Worm (Caenorhabditis elegans) whole organism, L3 larva: ENCODE data around the gene srz-20.

Source experiments
- R02D3.7 ChIP-seq: fragments of 150-350 bp; optimal IDR thresholded peaks from 2 replicates; lab custom pipeline; 2014; ENCODE audit warnings: missing biosample characterization, missing genetic modification characterization
- ama-1 ChIP-seq: fragments of 150-350 bp; optimal IDR thresholded peaks from 2 replicates; lab custom pipeline; 2018
- elt-1 ChIP-seq: fragments of 150-350 bp; optimal IDR thresholded peaks from 2 replicates; lab custom pipeline; 2014; ENCODE audit warnings: missing biosample characterization, missing genetic modification characterization
- elt-3 ChIP-seq, 3 experiments: fragments of 150-350 bp in 1 of 3; sonication (generic microtip) in 2 of 3; optimal IDR thresholded peaks; 2 replicates in 2 of 3; 4 replicates in 1 of 3; lab custom pipeline; 2014 to 2017; ENCODE audit warnings: missing biosample characterization in 3 of 3, missing genetic modification characterization in 3 of 3
- fos-1 ChIP-seq: fragments of 150-350 bp; optimal IDR thresholded peaks from 2 replicates; lab custom pipeline; 2014; ENCODE audit warnings: missing biosample characterization, missing genetic modification characterization
- lin-15B ChIP-seq: fragments of 150-350 bp; optimal IDR thresholded peaks from 2 replicates; lab custom pipeline; 2014; ENCODE audit warnings: missing biosample characterization, missing genetic modification characterization
- nhr-237 ChIP-seq: fragments of 150-350 bp; optimal IDR thresholded peaks from 2 replicates; lab custom pipeline; 2014; ENCODE audit warnings: missing biosample characterization, missing genetic modification characterization
- nhr-28 ChIP-seq: fragments of 150-350 bp; optimal IDR thresholded peaks from 2 replicates; lab custom pipeline; 2014; ENCODE audit warnings: missing biosample characterization, missing genetic modification characterization
- nhr-76 ChIP-seq: fragments of 150-350 bp; sonication (generic microtip); optimal IDR thresholded peaks from 5 replicates; lab custom pipeline; 2014; ENCODE audit warnings: missing biosample characterization, missing genetic modification characterization
- nhr-77 ChIP-seq: fragments of 150-350 bp; optimal IDR thresholded peaks from 2 replicates; lab custom pipeline; 2014; ENCODE audit warnings: missing biosample characterization, missing genetic modification characterization
- pqm-1 ChIP-seq: fragments of 150-350 bp; optimal IDR thresholded peaks from 2 replicates; lab custom pipeline; 2017; ENCODE audit warnings: missing biosample characterization, missing genetic modification characterization, inconsistent platforms
- skn-1 ChIP-seq: fragments of 150-350 bp; optimal IDR thresholded peaks from 2 replicates; lab custom pipeline; 2014; ENCODE audit warnings: missing biosample characterization, missing genetic modification characterization
- snpc-4 ChIP-seq: fragments of 150-350 bp; optimal IDR thresholded peaks from 2 replicates; lab custom pipeline; 2014; ENCODE audit warnings: missing biosample characterization, missing genetic modification characterization
- unc-39 ChIP-seq: sonication (generic microtip); optimal IDR thresholded peaks from 4 replicates; lab custom pipeline; 2017; ENCODE audit warnings: missing biosample characterization, missing genetic modification characterization

DNA sequence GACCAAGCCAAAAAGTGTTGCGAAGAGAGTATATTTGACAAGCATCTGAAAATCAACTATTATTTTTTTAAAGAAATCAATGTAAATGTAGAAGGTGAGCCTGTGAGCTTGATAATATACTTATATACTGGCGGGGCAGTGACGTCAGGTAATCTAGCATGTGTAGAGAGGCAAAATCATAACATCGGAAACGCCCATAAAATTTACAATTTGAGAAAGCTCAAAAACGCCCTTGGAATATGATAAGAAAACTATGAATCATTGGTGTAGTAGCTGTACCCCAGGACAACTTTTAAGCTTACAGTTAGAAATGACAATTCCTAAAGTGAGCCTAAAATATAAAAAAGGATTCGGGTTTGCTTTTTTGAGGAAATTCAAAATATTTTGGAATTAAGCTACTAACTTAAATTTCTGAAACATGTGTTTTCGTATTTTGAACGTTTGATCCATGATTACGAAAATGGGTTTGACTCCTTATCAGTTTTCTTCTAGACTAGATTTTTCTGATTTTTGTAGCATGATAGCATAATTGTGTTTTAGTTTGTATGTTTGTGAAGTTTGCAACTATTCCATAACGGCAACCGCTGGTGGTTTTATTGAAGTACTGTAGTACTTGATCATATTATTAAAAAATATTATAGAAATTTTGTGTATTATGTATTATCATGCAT, 26.4 kb downstream of the srz-20 start, which contains the start of gene clec-174:
- TF ChIP-seq nhr-237 (tag; lab: Kevin White, UChicago) (no peak), fos-1 (no peak), R02D3.7 (tag; lab: Kevin White, UChicago) (no peak), nhr-76 (tag; lab: Kevin White, UChicago) (no peak), skn-1 (tag; lab: Kevin White, UChicago) (no peak), ama-1 (lab: Kevin White, UChicago) (no peak), lin-15B (tag; lab: Kevin White, UChicago) (no peak), elt-1 (tag; lab: Kevin White, UChicago) (no peak), nhr-28 (tag; lab: Kevin White, UChicago) (no peak), nhr-77 (tag; lab: Kevin White, UChicago) (no peak), snpc-4 (tag; lab: Kevin White, UChicago) (no peak), unc-39 (tag; lab: Kevin White, UChicago) (no peak), pqm-1 (tag; lab: Kevin White, UChicago) (peak; percentile 22), elt-3 (tag; optimal IDR thresholded peaks at IDR 0.05; lab: Kevin White, UChicago) (no peak)
